Fruit fly (Drosophila melanogaster) Kc167 (cell line): ENCODE results near the gene CG32152.

Experiments
- Sin3A ChIP-seq: fragments of >200 bp; optimal IDR thresholded peaks from 2 replicates; lab custom pipeline; 2018; ENCODE audit warnings: missing external identifiers
- psq ChIP-seq: fragments of >200 bp; optimal IDR thresholded peaks from 2 replicates; lab custom pipeline; 2017; ENCODE audit warnings: missing external identifiers

DNA sequence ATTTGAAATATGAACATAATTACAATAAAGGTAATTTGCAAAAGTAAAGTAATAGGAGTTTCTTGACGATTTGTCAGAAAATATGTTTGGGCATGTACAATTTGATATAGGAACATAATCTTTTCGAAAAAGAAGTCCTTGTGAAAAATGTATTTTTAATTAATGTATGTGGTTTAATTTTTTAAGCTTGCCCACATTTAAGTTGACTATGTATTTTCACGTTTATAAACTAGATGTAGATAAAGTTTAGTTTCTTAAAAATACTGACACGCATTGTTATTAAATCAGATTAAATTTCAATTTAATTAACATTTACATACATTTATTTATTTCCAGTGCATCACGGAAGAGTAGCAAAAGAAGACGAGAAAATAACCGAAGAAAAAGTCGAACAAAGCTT lies 32.7 kb upstream of the CG32152 start:
- TF ChIP-seq Sin3A (lab: Kevin White, UChicago): no peak
- no peak for TF ChIP-seq psq (lab: Kevin White, UChicago)
